Fruit fly (Drosophila melanogaster): ENCODE data around the gene CG32104.

CG32104 gene

dm6 chr3L:12409343-12410302, 10.5 kb upstream of the CG32104 start:
- TF ChIP-seq Clk (GFP tag; optimal IDR thresholded peaks at IDR 0.05), result peak; percentile 11
- TF ChIP-seq CG11617 (GFP tag; optimal IDR thresholded peaks at IDR 0.05), result no peak
- TF ChIP-seq Mnt (GFP tag; optimal IDR thresholded peaks at IDR 0.05), result peak; percentile 4
- TF ChIP-seq CG7045 (GFP tag; optimal IDR thresholded peaks at IDR 0.05), result peak; percentile 20
- TF ChIP-seq CG1620 (GFP tag; optimal IDR thresholded peaks at IDR 0.05), result no peak
- peak; percentile 57 for TF ChIP-seq CG12768 (GFP tag; optimal IDR thresholded peaks at IDR 0.05)
- peak; percentile 96 for TF ChIP-seq kay (GFP tag; ENCODE audit: borderline replicate concordance)
- no peak for TF ChIP-seq CG33017 (tag; optimal IDR thresholded peaks at IDR 0.05)
- TF ChIP-seq cic (GFP tag; optimal IDR thresholded peaks at IDR 0.05), result peak; percentile 71

- TF ChIP-seq ovo (GFP tag; optimal IDR thresholded peaks at IDR 0.05) (peak; percentile 77), CG7101 (tag; optimal IDR thresholded peaks at IDR 0.05) (peak; percentile 57), tj (GFP tag; optimal IDR thresholded peaks at IDR 0.05) (peak; percentile 86), bab1 (GFP tag; optimal IDR thresholded peaks at IDR 0.05) (peak; percentile 55), cic (GFP tag; optimal IDR thresholded peaks at IDR 0.05) (peak; percentile 92), kay (GFP tag; ENCODE audit: borderline replicate concordance) (peak; percentile 99), Crg-1 (GFP tag; optimal IDR thresholded peaks at IDR 0.05) (no peak), CG5204 (GFP tag; optimal IDR thresholded peaks at IDR 0.05) (peak; percentile 78), CG7045 (GFP tag; optimal IDR thresholded peaks at IDR 0.05) (peak; percentile 72), Mnt (GFP tag; optimal IDR thresholded peaks at IDR 0.05) (peak; percentile 90), Clk (GFP tag; optimal IDR thresholded peaks at IDR 0.05) (no peak), CG12768 (GFP tag; optimal IDR thresholded peaks at IDR 0.05) (peak; percentile 99), cnc (optimal IDR thresholded peaks at IDR 0.05) (no peak), Hr96 (GFP tag; optimal IDR thresholded peaks at IDR 0.05) (peak; percentile 87), CG1620 (GFP tag; optimal IDR thresholded peaks at IDR 0.05) (peak; percentile 57), toe (GFP tag; optimal IDR thresholded peaks at IDR 0.05) (no peak), pad (GFP tag; optimal IDR thresholded peaks at IDR 0.05) (peak; percentile 24), CG14711 (tag; optimal IDR thresholded peaks at IDR 0.05) (no peak), CG11617 (GFP tag; optimal IDR thresholded peaks at IDR 0.05) (peak; percentile 39), CG33017 (tag; optimal IDR thresholded peaks at IDR 0.05) (peak; percentile 82)
These were observed 9.6 kb upstream of the CG32104 start for dm6 chr3L:12408513-12409320.

- TF ChIP-seq Crg-1 (GFP tag; optimal IDR thresholded peaks at IDR 0.05) (no peak), kay (GFP tag; ENCODE audit: borderline replicate concordance) (peak; percentile 96)
These were observed 8.7 kb upstream of the CG32104 start for dm6 chr3L:12407779-12408178.

DNA sequence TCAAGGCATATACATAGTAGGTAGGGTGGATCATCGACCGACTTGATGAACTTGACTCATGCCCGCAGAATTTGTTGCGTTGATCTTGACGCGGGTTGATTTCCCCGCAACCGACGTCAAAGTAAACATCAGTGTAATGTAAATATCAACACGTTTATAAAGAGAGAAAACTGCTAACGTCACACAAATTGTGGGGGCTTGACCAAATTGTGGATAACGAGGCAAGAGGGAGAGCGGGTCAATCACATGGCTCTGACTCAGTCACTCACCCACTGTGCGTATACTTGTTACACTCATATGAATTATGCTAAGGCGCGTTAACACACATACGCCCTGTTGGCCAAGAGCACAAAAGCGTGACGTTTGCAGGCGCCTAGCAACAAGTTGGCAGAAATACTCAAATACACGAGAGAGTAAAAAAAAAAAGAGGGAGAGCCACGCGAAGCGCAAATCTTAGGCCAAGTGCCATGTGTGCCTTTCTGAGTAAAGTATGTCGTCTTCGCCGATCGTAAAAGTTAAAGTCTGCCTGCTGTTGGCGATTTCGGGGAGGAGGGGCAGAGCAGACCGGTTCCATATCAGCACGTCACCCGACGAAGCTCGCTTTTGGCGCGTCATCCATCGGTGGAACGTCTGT, 8.0 kb upstream of the CG32104 start:
- peak; percentile 81 for TF ChIP-seq CG5204 (GFP tag; optimal IDR thresholded peaks at IDR 0.05)
- TF ChIP-seq cnc (optimal IDR thresholded peaks at IDR 0.05), result no peak
- TF ChIP-seq Clk (GFP tag; optimal IDR thresholded peaks at IDR 0.05), result peak; percentile 92
- peak; percentile 92 for TF ChIP-seq CG12768 (GFP tag; optimal IDR thresholded peaks at IDR 0.05)
- peak; percentile 97 for TF ChIP-seq ovo (GFP tag; optimal IDR thresholded peaks at IDR 0.05)
- TF ChIP-seq CG7101 (tag; optimal IDR thresholded peaks at IDR 0.05), result peak; percentile 86
- peak; percentile 99 for TF ChIP-seq Crg-1 (GFP tag; optimal IDR thresholded peaks at IDR 0.05)
- TF ChIP-seq tj (GFP tag; optimal IDR thresholded peaks at IDR 0.05), result peak; percentile 95
- TF ChIP-seq CG33017 (tag; optimal IDR thresholded peaks at IDR 0.05), result peak; percentile 75
- peak; percentile 85 for TF ChIP-seq CG11617 (GFP tag; optimal IDR thresholded peaks at IDR 0.05)
- TF ChIP-seq toe (GFP tag; optimal IDR thresholded peaks at IDR 0.05), result no peak
- TF ChIP-seq cic (GFP tag; optimal IDR thresholded peaks at IDR 0.05), result peak; percentile 97
- TF ChIP-seq CG7045 (GFP tag; optimal IDR thresholded peaks at IDR 0.05), result peak; percentile 92
- TF ChIP-seq CG1620 (GFP tag; optimal IDR thresholded peaks at IDR 0.05), result peak; percentile 94
- TF ChIP-seq bab1 (GFP tag; optimal IDR thresholded peaks at IDR 0.05), result no peak
- peak; percentile 69 for TF ChIP-seq Hr96 (GFP tag; optimal IDR thresholded peaks at IDR 0.05)
- peak; percentile 100 for TF ChIP-seq kay (GFP tag; ENCODE audit: borderline replicate concordance)
- TF ChIP-seq Mnt (GFP tag; optimal IDR thresholded peaks at IDR 0.05), result peak; percentile 85
- peak; percentile 60 for TF ChIP-seq pad (GFP tag; optimal IDR thresholded peaks at IDR 0.05)
- peak; percentile 72 for TF ChIP-seq CG14711 (tag; optimal IDR thresholded peaks at IDR 0.05)

DNA sequence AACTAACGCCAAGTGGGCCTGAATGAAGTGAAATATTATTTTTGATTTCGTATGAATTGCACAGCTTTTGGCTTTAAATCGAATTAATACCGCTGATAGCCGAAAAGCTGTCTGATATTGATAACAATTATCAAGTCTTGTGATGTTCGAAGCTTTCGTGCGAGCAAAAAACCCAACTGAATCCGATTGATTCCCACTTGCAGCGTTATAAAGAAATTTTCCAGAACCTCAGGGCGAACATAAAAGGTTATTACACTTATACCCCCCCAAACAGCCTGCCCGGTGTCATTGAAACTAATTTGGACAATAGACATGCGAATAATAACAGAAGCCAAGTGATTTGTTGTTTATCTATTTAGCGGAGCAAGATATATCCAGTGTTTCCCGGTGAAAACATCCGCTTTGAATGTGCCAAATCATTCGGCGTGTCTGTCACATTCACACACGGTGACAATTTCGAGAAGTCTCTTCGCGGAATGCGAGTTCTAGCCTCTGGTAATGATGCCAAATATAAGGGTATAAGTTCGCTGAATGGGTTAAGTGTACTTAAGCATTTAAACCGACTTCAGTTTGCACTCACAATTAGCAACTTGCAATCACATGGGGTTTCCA, 6.9 kb upstream of the CG32104 start:
- no peak for TF ChIP-seq Clk (GFP tag; optimal IDR thresholded peaks at IDR 0.05)
- peak in 1 of 2 experiments; percentile 58 for TF ChIP-seq cnc (optimal IDR thresholded peaks at IDR 0.05)
- TF ChIP-seq CG12768 (GFP tag; optimal IDR thresholded peaks at IDR 0.05), result no peak
- TF ChIP-seq CG7101 (tag; optimal IDR thresholded peaks at IDR 0.05), result no peak
- TF ChIP-seq kay (GFP tag; ENCODE audit: borderline replicate concordance), result peak; percentile 81
- TF ChIP-seq tj (GFP tag; optimal IDR thresholded peaks at IDR 0.05), result no peak

Measured in whole organism, adult.